Worm (Caenorhabditis elegans) whole organism, midembryonic: ENCODE results near the gene C39B5.6.

Source experiments
- T22C8.4 ChIP-seq: fragments of 200-800 bp; sonication (Bioruptor generic); IDR thresholded peaks from 2 replicates; pipeline ENCODE4 v1.3.6; 2022; ENCODE audit warnings: missing genetic modification characterization, missing compliant biosample characterization
- cog-1 ChIP-seq: sonication (generic microtip); optimal IDR thresholded peaks from 2 replicates; lab custom pipeline; 2016; ENCODE audit warnings: missing genetic modification characterization, missing compliant biosample characterization
- flt-1 ChIP-seq: fragments of 200-800 bp; sonication (Bioruptor generic); IDR thresholded peaks from 2 replicates; pipeline ENCODE4 v1.3.6; 2022; ENCODE audit warnings: missing genetic modification characterization, missing compliant biosample characterization
- med-1 ChIP-seq: sonication (generic microtip); optimal IDR thresholded peaks from 2 replicates; lab custom pipeline; 2017; ENCODE audit warnings: missing genetic modification characterization, mild to moderate bottlenecking, missing compliant biosample characterization, antibody characterized with exemption, missing genetic modification reagents; ENCODE audit not compliant: insufficient read depth
- tab-1 ChIP-seq: fragments of 200-800 bp; sonication (Bioruptor generic); IDR thresholded peaks from 2 replicates; pipeline ENCODE4 v1.3.6; 2022; ENCODE audit warnings: missing genetic modification characterization, missing compliant biosample characterization
- ztf-29 ChIP-seq: fragments of 200-800 bp; sonication (Bioruptor generic); IDR thresholded peaks from 2 replicates; pipeline ENCODE4 v1.3.6; 2022; ENCODE audit warnings: missing genetic modification reagents, missing genetic modification characterization, missing compliant biosample characterization

DNA sequence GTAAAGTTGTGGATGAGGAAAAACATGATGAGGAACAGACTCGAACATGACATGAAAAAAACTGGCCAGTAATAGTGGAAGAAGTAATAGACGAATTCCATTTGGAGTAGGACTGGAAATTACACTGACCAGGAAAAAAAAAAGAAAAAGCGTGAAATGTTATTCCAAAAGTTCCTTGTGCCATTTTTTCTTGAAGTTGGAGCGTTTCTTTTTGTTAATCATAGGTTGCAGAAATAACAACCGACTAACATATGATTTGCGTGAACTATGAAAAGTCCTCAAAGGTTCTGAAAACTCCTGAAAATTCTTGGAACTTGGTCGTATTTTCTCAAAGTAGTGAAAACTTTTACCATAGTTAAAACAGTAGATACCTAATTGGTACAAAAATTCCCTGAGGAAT is 47.9 kb downstream of the C39B5.6 start, which contains the start of gene srd-67:
- TF ChIP-seq med-1 (GFP tag; lab: Kevin White, UChicago) (no peak), T22C8.4 (GFP tag; lab: Robert Waterston, UW) (no peak), tab-1 (no peak), flt-1 (GFP tag; lab: Robert Waterston, UW) (no peak), ztf-29 (GFP tag; lab: Robert Waterston, UW) (no peak), cog-1 (tag; lab: Kevin White, UChicago) (no peak)
